Fruit fly (Drosophila melanogaster): ENCODE data around the gene CG13841.

DNA sequence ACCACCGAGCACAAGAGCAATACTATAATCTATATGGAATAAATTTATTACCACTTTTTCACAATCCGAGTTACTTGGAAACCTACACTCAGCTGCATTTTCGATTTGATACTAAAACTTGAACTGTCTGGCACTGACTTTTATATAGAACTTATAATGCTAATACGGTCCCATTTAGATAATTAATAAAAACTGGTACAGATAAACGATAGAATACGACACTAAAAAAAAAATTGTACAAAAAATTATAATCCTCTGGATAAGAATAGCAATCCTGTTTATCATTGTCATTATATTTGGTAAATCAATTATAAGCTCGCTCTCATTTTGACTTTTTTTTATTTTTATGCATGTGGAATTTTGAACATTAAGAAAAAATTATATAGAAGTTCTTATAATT, 2.7 kb upstream of the CG13841 start, which contains the start of gene CG43093:
- TF ChIP-seq CTCF (optimal IDR thresholded peaks at IDR 0.05) = no peak
- no peak for TF ChIP-seq CG8478 (optimal IDR thresholded peaks at IDR 0.05)

Measured in S2 (cell line).